Worm (Caenorhabditis elegans): ENCODE results near the gene srh-171.

DNA sequence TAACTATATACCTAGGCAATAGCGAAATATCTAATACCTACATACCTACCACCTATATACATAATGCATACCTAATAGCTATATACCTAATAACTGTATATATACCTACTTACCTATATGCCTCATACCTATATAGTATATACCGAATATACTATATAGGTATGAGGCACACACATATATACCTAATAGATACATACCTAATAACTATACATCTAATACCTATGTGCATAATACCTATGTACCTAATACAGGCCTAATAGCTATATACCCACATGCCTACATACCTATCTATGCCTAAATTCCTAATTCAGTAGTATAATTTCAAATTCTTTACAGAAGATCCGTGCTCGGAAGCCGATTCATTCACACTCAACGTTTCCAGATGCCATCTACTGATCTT lies 11.0 kb upstream of the srh-171 start:
- TF ChIP-seq lsy-2 (tag; optimal IDR thresholded peaks at IDR 0.05) (no peak), ceh-43 (GFP tag; optimal IDR thresholded peaks at IDR 0.05) (no peak), pha-4 (tag; optimal IDR thresholded peaks at IDR 0.05) (no peak), cnd-1 (tag; optimal IDR thresholded peaks at IDR 0.05) (no peak), lin-13 (tag; optimal IDR thresholded peaks at IDR 0.05) (no peak), nhr-28 (tag; optimal IDR thresholded peaks at IDR 0.05) (no peak), drap-1 (GFP tag; optimal IDR thresholded peaks at IDR 0.05) (no peak), mep-1 (tag; optimal IDR thresholded peaks at IDR 0.05) (no peak), nhr-12 (tag; optimal IDR thresholded peaks at IDR 0.05) (no peak), elt-1 (tag; optimal IDR thresholded peaks at IDR 0.05; ENCODE audit: borderline replicate concordance, insufficient read depth) (no peak), nhr-76 (tag; optimal IDR thresholded peaks at IDR 0.05) (no peak)
